Fruit fly (Drosophila melanogaster) Kc167 (cell line): ENCODE measurements around the gene obst-H.

Source experiments
- Myc ChIP-seq: fragments of >200 bp; optimal IDR thresholded peaks from 2 replicates; lab custom pipeline; 2017; ENCODE audit warnings: missing external identifiers
- h ChIP-seq: fragments of >200 bp; optimal IDR thresholded peaks from 3 replicates; lab custom pipeline; 2018; ENCODE audit warnings: missing external identifiers
- psq ChIP-seq: fragments of >200 bp; optimal IDR thresholded peaks from 2 replicates; lab custom pipeline; 2017; ENCODE audit warnings: missing external identifiers

DNA sequence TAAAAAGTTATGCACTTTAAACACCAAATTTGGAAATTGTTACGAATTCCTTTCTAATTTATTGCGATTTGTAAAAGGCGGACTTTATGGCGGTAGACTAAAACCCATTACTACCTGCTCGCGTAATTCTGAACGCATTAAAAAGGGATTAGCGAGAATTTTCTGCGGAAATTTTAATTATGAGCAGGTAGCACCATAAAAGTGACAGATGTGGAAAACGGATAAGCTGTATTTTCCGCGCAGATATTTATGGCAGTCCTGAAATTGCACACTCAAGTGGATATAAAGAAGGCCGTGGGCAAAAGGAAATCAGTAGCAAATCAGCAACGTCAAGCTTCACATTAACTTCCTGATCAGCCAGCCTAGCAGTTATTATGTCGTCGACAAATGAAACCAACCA lies 20.3 kb downstream of the obst-H start, which contains the start of gene Z600:
- no peak for TF ChIP-seq psq (lab: Kevin White, UChicago)
- TF ChIP-seq h (lab: Kevin White, UChicago), result no peak
- TF ChIP-seq Myc (lab: Kevin White, UChicago), result no peak
